Worm (Caenorhabditis elegans) whole organism, L1 larva: ENCODE data around the gene F41H8.2.
A peak's percentile ranks its signal among the peaks of the same experiment; 100 is the strongest.

ENCODE experiments used
- C04F5.9 ChIP-seq: sonication (generic microtip); optimal IDR thresholded peaks from 2 replicates; lab custom pipeline; 2016; ENCODE audit warnings: missing genetic modification characterization, missing compliant biosample characterization
- C16A3.4 ChIP-seq: fragments of 150-350 bp; optimal IDR thresholded peaks from 2 replicates; lab custom pipeline; 2014; ENCODE audit warnings: missing biosample characterization, missing genetic modification characterization
- F16B12.6 ChIP-seq: fragments of 150-350 bp; optimal IDR thresholded peaks from 2 replicates; lab custom pipeline; 2014; ENCODE audit warnings: missing biosample characterization, missing genetic modification characterization
- Y116A8C.19 ChIP-seq: sonication (generic microtip); optimal IDR thresholded peaks from 2 replicates; lab custom pipeline; 2016; ENCODE audit warnings: missing compliant biosample characterization, missing genetic modification characterization, borderline replicate concordance
- alr-1 ChIP-seq: fragments of 200-800 bp; sonication (Bioruptor generic); optimal IDR thresholded peaks from 2 replicates; lab custom pipeline; 2018; ENCODE audit warnings: borderline replicate concordance, mild to moderate bottlenecking, missing genetic modification characterization, missing compliant biosample characterization
- ama-1 ChIP-seq: fragments of 150-350 bp; optimal IDR thresholded peaks from 2 replicates; lab custom pipeline; 2014
- blmp-1 ChIP-seq: fragments of 150-350 bp; optimal IDR thresholded peaks from 2 replicates; lab custom pipeline; 2014; ENCODE audit warnings: missing biosample characterization, missing genetic modification characterization
- ceh-63 ChIP-seq: fragments of 200-800 bp; sonication (Bioruptor generic); optimal IDR thresholded peaks from 2 replicates; lab custom pipeline; 2018; ENCODE audit warnings: mild to moderate bottlenecking, missing genetic modification characterization, missing compliant biosample characterization
- ceh-8 ChIP-seq: fragments of 200-800 bp; sonication (Bioruptor generic); optimal IDR thresholded peaks from 2 replicates; lab custom pipeline; 2018; ENCODE audit warnings: mild to moderate bottlenecking, missing genetic modification characterization, moderate library complexity, missing compliant biosample characterization
- ceh-88 ChIP-seq: fragments of 200-800 bp; sonication (Bioruptor generic); IDR thresholded peaks from 2 replicates; pipeline ENCODE4 v1.3.6; 2022; ENCODE audit warnings: missing genetic modification characterization, missing compliant biosample characterization
- ces-1 ChIP-seq: fragments of 150-350 bp; optimal IDR thresholded peaks from 2 replicates; lab custom pipeline; 2014; ENCODE audit warnings: missing biosample characterization, missing genetic modification reagents, missing genetic modification characterization
- dsc-1 ChIP-seq: sonication (generic microtip); optimal IDR thresholded peaks from 2 replicates; lab custom pipeline; 2016; ENCODE audit warnings: mild to moderate bottlenecking, missing genetic modification characterization, missing compliant biosample characterization
- efl-1 ChIP-seq, 4 experiments: fragments of 150-350 bp; optimal IDR thresholded peaks in 3 of 4; peaks in 1 of 4; 1 replicate in 1 of 4; 2 replicates in 3 of 4; lab custom pipeline; 2014; ENCODE audit warnings: missing biosample characterization in 2 of 4, missing genetic modification characterization in 2 of 4, missing genetic modification reagents in 2 of 4
- egl-13 ChIP-seq: sonication (generic microtip); optimal IDR thresholded peaks from 2 replicates; lab custom pipeline; 2016; ENCODE audit warnings: missing genotype, missing genetic modification reagents, missing genetic modification characterization, missing compliant biosample characterization
- elt-2 ChIP-seq: sonication (generic microtip); optimal IDR thresholded peaks from 2 replicates; lab custom pipeline; 2016; ENCODE audit warnings: missing genetic modification characterization, mild to moderate bottlenecking, inconsistent platforms, missing compliant biosample characterization, missing genetic modification reagents
- fos-1 ChIP-seq: fragments of 150-350 bp; optimal IDR thresholded peaks from 2 replicates; lab custom pipeline; 2014; ENCODE audit warnings: missing biosample characterization, missing genetic modification characterization
- hlh-4 ChIP-seq: sonication (generic microtip); optimal IDR thresholded peaks from 2 replicates; lab custom pipeline; 2016; ENCODE audit warnings: mild to moderate bottlenecking, missing genetic modification characterization, missing compliant biosample characterization
- irx-1 ChIP-seq: sonication (generic microtip); optimal IDR thresholded peaks from 2 replicates; lab custom pipeline; 2016; ENCODE audit warnings: missing genetic modification characterization, missing compliant biosample characterization
- lir-3 ChIP-seq: sonication (generic microtip); optimal IDR thresholded peaks from 2 replicates; lab custom pipeline; 2016; ENCODE audit warnings: mild to moderate bottlenecking, missing genetic modification characterization, moderate library complexity, missing compliant biosample characterization; ENCODE audit not compliant: poor library complexity
- lsy-2 ChIP-seq, 2 experiments: fragments of 150-350 bp; optimal IDR thresholded peaks; 2 replicates each; lab custom pipeline; 2014; ENCODE audit warnings: missing biosample characterization in 2 of 2, missing genetic modification characterization in 2 of 2
- mab-9 ChIP-seq: fragments of 200-800 bp; sonication (Bioruptor generic); IDR thresholded peaks from 2 replicates; pipeline ENCODE4 v1.3.6; 2022; ENCODE audit warnings: missing genetic modification reagents, missing genetic modification characterization, missing compliant biosample characterization
- mdl-1 ChIP-seq, 2 experiments: fragments of 150-350 bp; optimal IDR thresholded peaks; 2 replicates each; lab custom pipeline; 2014 to 2017; ENCODE audit warnings: missing biosample characterization in 2 of 2, missing genetic modification characterization in 2 of 2, inconsistent platforms in 1 of 2
- nhr-11 ChIP-seq: fragments of 150-350 bp; optimal IDR thresholded peaks from 2 replicates; lab custom pipeline; 2014; ENCODE audit warnings: missing biosample characterization, missing genetic modification characterization
- nhr-19 ChIP-seq: fragments of 200-800 bp; sonication (Bioruptor generic); conservative IDR thresholded peaks from 2 replicates; pipeline ENCODE4 v1.3.6; 2022; ENCODE audit warnings: missing genetic modification characterization, missing compliant biosample characterization
- nhr-237 ChIP-seq: fragments of 150-350 bp; optimal IDR thresholded peaks from 2 replicates; lab custom pipeline; 2014; ENCODE audit warnings: missing biosample characterization, missing genetic modification characterization
- nhr-28 ChIP-seq: fragments of 150-350 bp; optimal IDR thresholded peaks from 2 replicates; lab custom pipeline; 2014; ENCODE audit warnings: missing biosample characterization, missing genetic modification characterization
- nhr-47 ChIP-seq: sonication (generic microtip); optimal IDR thresholded peaks from 2 replicates; lab custom pipeline; 2016; ENCODE audit warnings: mild to moderate bottlenecking, missing genetic modification characterization, moderate library complexity, missing compliant biosample characterization
- nhr-71 ChIP-seq: sonication (generic microtip); optimal IDR thresholded peaks from 2 replicates; lab custom pipeline; 2016; ENCODE audit warnings: mild to moderate bottlenecking, missing genetic modification characterization, moderate library complexity, missing compliant biosample characterization
- nhr-77 ChIP-seq: fragments of 150-350 bp; optimal IDR thresholded peaks from 2 replicates; lab custom pipeline; 2014; ENCODE audit warnings: missing biosample characterization, missing genetic modification characterization
- nhr-85 ChIP-seq: sonication (generic microtip); peaks from one replicate; lab custom pipeline; 2016; ENCODE audit warnings: missing genetic modification characterization, inconsistent platforms, missing compliant biosample characterization
- nhr-90 ChIP-seq: sonication (generic microtip); optimal IDR thresholded peaks from 2 replicates; lab custom pipeline; 2016; ENCODE audit warnings: mild to moderate bottlenecking, missing genetic modification characterization, missing compliant biosample characterization; ENCODE audit not compliant: poor library complexity
- pag-3 ChIP-seq: sonication (generic microtip); optimal IDR thresholded peaks from 2 replicates; lab custom pipeline; 2017; ENCODE audit warnings: missing genetic modification characterization, mild to moderate bottlenecking, missing compliant biosample characterization, antibody characterized with exemption, borderline replicate concordance; ENCODE audit not compliant: insufficient read depth
- snpc-4 ChIP-seq: fragments of 150-350 bp; optimal IDR thresholded peaks from 2 replicates; lab custom pipeline; 2014; ENCODE audit warnings: missing biosample characterization, missing genetic modification characterization
- snu-23 ChIP-seq: sonication (generic microtip); optimal IDR thresholded peaks from 2 replicates; lab custom pipeline; 2016; ENCODE audit warnings: missing genetic modification characterization, missing compliant biosample characterization
- sptf-1 ChIP-seq: fragments of 150-350 bp; optimal IDR thresholded peaks from 2 replicates; lab custom pipeline; 2014; ENCODE audit warnings: missing biosample characterization, missing genetic modification characterization
- unc-130 ChIP-seq: fragments of 150-350 bp; optimal IDR thresholded peaks from 2 replicates; lab custom pipeline; 2017; ENCODE audit warnings: missing biosample characterization, missing genetic modification characterization, inconsistent platforms
- unc-62 ChIP-seq: fragments of 150-350 bp; optimal IDR thresholded peaks from 2 replicates; lab custom pipeline; 2014; ENCODE audit warnings: missing biosample characterization, missing genetic modification reagents, missing genetic modification characterization
- unc-86 ChIP-seq: sonication (generic microtip); optimal IDR thresholded peaks from 2 replicates; lab custom pipeline; 2016; ENCODE audit warnings: missing genetic modification characterization, missing compliant biosample characterization
- vab-15 ChIP-seq: sonication (generic microtip); optimal IDR thresholded peaks from 2 replicates; lab custom pipeline; 2017; ENCODE audit warnings: missing genotype, mild to moderate bottlenecking, missing genetic modification characterization, missing compliant biosample characterization
- zag-1 ChIP-seq: fragments of 150-350 bp; optimal IDR thresholded peaks from 2 replicates; lab custom pipeline; 2014; ENCODE audit warnings: missing biosample characterization, missing genetic modification characterization
- ztf-4 ChIP-seq: fragments of 150-350 bp; optimal IDR thresholded peaks from 2 replicates; lab custom pipeline; 2014; ENCODE audit warnings: missing biosample characterization, missing genetic modification characterization

F41H8.2 gene

DNA sequence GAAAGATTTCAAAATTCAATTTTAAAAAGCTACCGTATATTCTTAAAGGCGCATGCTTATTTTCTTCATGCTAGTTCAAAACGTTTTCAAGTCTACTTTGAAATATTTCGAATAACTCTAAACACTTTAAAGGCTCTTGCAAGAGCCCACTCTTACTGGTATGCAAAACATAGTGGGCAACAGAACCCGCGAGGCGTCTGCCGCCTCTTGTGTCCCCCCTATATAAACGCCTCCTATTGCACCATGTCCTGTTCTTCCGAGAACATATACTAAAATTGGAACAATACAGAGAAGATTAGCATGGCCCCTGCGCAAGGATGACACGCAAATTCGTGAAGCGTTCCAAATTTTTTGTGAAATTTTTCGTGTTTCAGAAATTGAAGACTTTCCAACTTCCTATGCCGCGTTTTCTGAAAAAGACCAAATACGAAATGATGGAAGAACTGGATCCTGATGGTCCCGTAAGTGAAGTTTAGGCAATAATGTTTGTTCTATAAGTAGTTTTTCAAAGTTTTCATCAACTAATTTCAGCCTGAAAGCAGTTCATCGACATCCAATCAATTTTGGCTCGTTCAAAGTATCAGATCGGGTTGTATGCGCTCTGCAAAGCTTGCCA lies 32.8 kb downstream of the F41H8.2 start:
- TF ChIP-seq snpc-4 (tag; lab: Kevin White, UChicago): peak; percentile 91
- no peak for TF ChIP-seq nhr-237 (tag; lab: Kevin White, UChicago)
- TF ChIP-seq hlh-4 (tag; lab: Kevin White, UChicago): no peak

DNA sequence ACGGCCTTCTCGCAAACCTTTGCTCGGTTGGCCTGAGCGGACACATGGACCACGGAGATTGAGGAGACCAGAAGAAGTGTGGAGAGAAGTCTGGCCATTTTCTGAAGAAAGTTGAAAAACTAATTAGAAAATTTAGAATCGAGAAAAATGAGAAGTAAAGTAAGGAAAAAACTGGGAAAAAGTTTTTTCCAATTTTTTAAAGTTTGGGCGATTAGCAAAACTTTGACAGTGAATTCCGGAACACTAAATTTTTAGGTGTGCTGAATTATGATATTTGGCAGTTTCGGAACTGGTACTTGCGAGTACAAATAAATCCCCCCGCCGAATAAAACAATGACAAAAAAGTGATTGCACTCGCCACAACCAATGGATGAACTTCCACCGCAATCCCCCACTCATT lies 40.5 kb downstream of the F41H8.2 start, which contains the start of gene T02B11.3:
Gene T02B11.3, minus strand, starts transcription at position 101 of the 400 bp plus-strand sequence.
- TF ChIP-seq nhr-85 (tag; lab: Kevin White, UChicago) (no peak), snu-23 (no peak), irx-1 (no peak), ama-1 (lab: Kevin White, UChicago) (no peak), vab-15 (tag; lab: Kevin White, UChicago) (no peak), nhr-11 (tag; lab: Kevin White, UChicago) (no peak), efl-1 (optimal IDR thresholded peaks at IDR 0.05; lab: Kevin White, UChicago) (no peak), efl-1 (GFP tag; optimal IDR thresholded peaks at IDR 0.05 in 1 of 2; lab: Kevin White, UChicago) (no peak), ceh-63 (no peak), fos-1 (no peak), unc-130 (tag; lab: Kevin White, UChicago) (no peak), mab-9 (no peak), ceh-8 (GFP tag; lab: Kevin White, UChicago) (no peak), nhr-90 (no peak), sptf-1 (no peak), nhr-28 (tag; lab: Kevin White, UChicago) (no peak), Y116A8C.19 (tag; lab: Kevin White, UChicago) (no peak), nhr-19 (no peak), lir-3 (tag; lab: Kevin White, UChicago) (no peak), elt-2 (tag; lab: Kevin White, UChicago) (no peak)

DNA sequence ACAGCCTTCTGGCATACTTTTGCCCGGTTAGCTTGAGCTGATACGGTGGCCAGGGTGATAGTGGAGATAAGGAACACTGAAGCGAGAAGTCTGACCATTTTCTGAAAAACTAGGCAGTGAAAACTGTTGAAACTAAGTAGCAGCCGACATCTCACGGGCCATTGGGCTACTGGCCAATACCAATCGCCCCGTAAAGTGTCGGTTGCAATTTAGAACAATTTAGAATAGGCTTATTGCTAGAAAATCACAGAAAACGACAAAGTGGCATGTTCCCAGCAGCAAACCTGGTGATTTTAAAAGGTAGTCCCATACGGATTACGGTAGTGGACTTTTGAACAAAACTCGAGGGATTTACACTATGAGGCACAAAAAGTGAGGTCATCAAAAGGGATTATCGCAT lies 44.8 kb downstream of the F41H8.2 start, which contains the start of gene T02B11.4:
Gene T02B11.4, minus strand, starts transcription at position 101 of the 400 bp plus-strand sequence.
- TF ChIP-seq mdl-1 (tag; optimal IDR thresholded peaks at IDR 0.05; lab: Kevin White, UChicago) (no peak), ceh-88 (no peak), nhr-71 (tag; lab: Kevin White, UChicago) (no peak), dsc-1 (tag; lab: Kevin White, UChicago) (no peak), unc-62 (GFP tag; lab: Kevin White, UChicago) (no peak), unc-86 (no peak), F16B12.6 (tag; lab: Kevin White, UChicago) (no peak), egl-13 (tag; lab: Kevin White, UChicago) (no peak), ama-1 (lab: Kevin White, UChicago) (no peak), nhr-77 (tag; lab: Kevin White, UChicago) (no peak), snpc-4 (tag; lab: Kevin White, UChicago) (no peak), nhr-47 (tag; lab: Kevin White, UChicago) (no peak)

DNA sequence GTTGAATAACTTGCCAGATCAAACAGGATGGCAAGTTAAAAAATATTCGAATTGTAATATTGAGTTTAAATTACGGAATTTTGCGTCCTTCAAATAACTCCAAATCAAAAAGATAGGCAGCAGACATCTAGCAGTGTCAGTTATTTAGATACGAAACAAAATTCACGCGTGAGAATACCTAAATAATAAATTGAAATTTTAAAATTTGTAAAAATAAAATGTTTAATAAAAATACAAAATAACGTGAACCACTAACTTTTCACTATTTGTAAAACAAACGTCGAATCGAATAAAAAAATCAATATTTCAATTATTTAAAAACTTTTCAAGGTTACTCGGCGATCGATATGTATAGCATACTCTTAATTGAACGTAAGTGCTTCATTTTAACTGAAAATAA lies 49.7 kb downstream of the F41H8.2 start, which contains the start of gene T02B11.9:
Gene T02B11.9, plus strand, starts transcription at position 301 of the 400 bp plus-strand sequence.
- TF ChIP-seq ces-1 (GFP tag; lab: Kevin White, UChicago) (no peak), fos-1 (no peak), zag-1 (no peak), lsy-2 (tag; optimal IDR thresholded peaks at IDR 0.05; lab: Kevin White, UChicago) (no peak), nhr-85 (tag; lab: Kevin White, UChicago) (no peak), alr-1 (tag; lab: Kevin White, UChicago) (no peak), pag-3 (tag; lab: Kevin White, UChicago) (no peak), lir-3 (tag; lab: Kevin White, UChicago) (no peak), blmp-1 (tag; lab: Kevin White, UChicago) (no peak), C16A3.4 (tag; lab: Kevin White, UChicago) (no peak), ztf-4 (tag; lab: Kevin White, UChicago) (no peak), C04F5.9 (tag; lab: Kevin White, UChicago) (no peak)
